Fruit fly (Drosophila melanogaster) whole organism, adult: Measurements from ENCODE around the gene Nipsnap.
A peak's percentile ranks its signal among the peaks of the same experiment; 100 is the strongest.

Source experiments
- CG12768 ChIP-seq: fragments of 200-800 bp; sonication (Bioruptor generic); optimal IDR thresholded peaks from 2 replicates; lab custom pipeline; 2017; ENCODE audit warnings: missing biosample characterization, missing genetic modification characterization, mild to moderate bottlenecking, moderate library complexity, missing genetic modification reagents
- CG1620 ChIP-seq: fragments of 200-800 bp; sonication (Bioruptor generic); optimal IDR thresholded peaks from 2 replicates; lab custom pipeline; 2016; ENCODE audit warnings: missing biosample characterization, missing genetic modification characterization
- CG33017 ChIP-seq: fragments of 200-800 bp; sonication (Bioruptor generic); optimal IDR thresholded peaks from 2 replicates; lab custom pipeline; 2018; ENCODE audit warnings: missing biosample characterization, mild to moderate bottlenecking, missing genetic modification characterization, moderate library complexity
- CG5204 ChIP-seq: fragments of 200-800 bp; sonication (Bioruptor generic); optimal IDR thresholded peaks from 2 replicates; lab custom pipeline; 2016; ENCODE audit warnings: missing biosample characterization, missing genetic modification characterization
- CG7045 ChIP-seq: fragments of 200-800 bp; sonication (Bioruptor generic); optimal IDR thresholded peaks from 2 replicates; lab custom pipeline; 2017; ENCODE audit warnings: missing biosample characterization, mild to moderate bottlenecking, missing genetic modification characterization
- Clk ChIP-seq: fragments of 200-800 bp; sonication (Bioruptor generic); optimal IDR thresholded peaks from 2 replicates; lab custom pipeline; 2017; ENCODE audit warnings: missing biosample characterization, missing genetic modification characterization
- Crg-1 ChIP-seq: fragments of 200-800 bp; sonication (Bioruptor generic); optimal IDR thresholded peaks from 2 replicates; lab custom pipeline; 2016; ENCODE audit warnings: missing biosample characterization, missing genetic modification characterization
- Hr96 ChIP-seq: fragments of 200-800 bp; sonication (Bioruptor generic); optimal IDR thresholded peaks from 2 replicates; lab custom pipeline; 2016; ENCODE audit warnings: missing biosample characterization, missing genetic modification characterization
- cic ChIP-seq: fragments of 200-800 bp; sonication (Bioruptor generic); optimal IDR thresholded peaks from 2 replicates; lab custom pipeline; 2017; ENCODE audit warnings: missing biosample characterization, mild to moderate bottlenecking, missing genetic modification characterization, moderate library complexity
- kay ChIP-seq: fragments of 200-800 bp; sonication (Bioruptor generic); peaks from one replicate; lab custom pipeline; 2016; ENCODE audit warnings: missing biosample characterization, missing genetic modification characterization, borderline replicate concordance
- tj ChIP-seq: fragments of 200-800 bp; sonication (Bioruptor generic); optimal IDR thresholded peaks from 3 replicates; lab custom pipeline; 2017; ENCODE audit warnings: missing biosample characterization, mild to moderate bottlenecking, missing genetic modification characterization, moderate library complexity
- toe ChIP-seq: fragments of 200-800 bp; sonication (Bioruptor generic); optimal IDR thresholded peaks from 2 replicates; lab custom pipeline; 2016; ENCODE audit warnings: missing biosample characterization, missing genetic modification characterization

dm6 chrX:16090179-16091144 lies 17.1 kb upstream of the Nipsnap start:
- TF ChIP-seq CG5204 (GFP tag; lab: Kevin White, UChicago) (peak; percentile 95), CG7045 (peak; percentile 96), CG1620 (GFP tag; lab: Kevin White, UChicago) (peak; percentile 95), CG33017 (tag; lab: Kevin White, UChicago) (peak; percentile 96), Hr96 (peak; percentile 97), cic (GFP tag; lab: Kevin White, UChicago) (no peak), toe (peak; percentile 93), Clk (GFP tag; lab: Kevin White, UChicago) (peak; percentile 93), tj (GFP tag; lab: Kevin White, UChicago) (peak; percentile 73), Crg-1 (peak; percentile 89), kay (peak; percentile 95), CG12768 (peak; percentile 94)
